Fruit fly (Drosophila melanogaster): ENCODE results near the gene Archease.
A peak's percentile ranks its signal among the peaks of the same experiment; 100 is the strongest.

Archease gene

dm6 chr3R:21662501-21663007, at the start of gene Archease (continued):
- TF ChIP-seq HLH4C (GFP tag; IDR thresholded peaks at IDR 0.05; ENCODE audit: partially characterized antibody) (no peak), CG10147 (GFP tag; optimal IDR thresholded peaks at IDR 0.05) (peak; percentile 42), CG11504 (tag; optimal IDR thresholded peaks at IDR 0.05) (peak; percentile 71), slbo (GFP tag; IDR thresholded peaks at IDR 0.05) (peak; percentile 53), NfI (GFP tag; optimal IDR thresholded peaks at IDR 0.05) (peak; percentile 49), CG1233 (GFP tag; optimal IDR thresholded peaks at IDR 0.05) (peak; percentile 54), CG6854 (GFP tag; optimal IDR thresholded peaks at IDR 0.05) (peak; percentile 36), CG2875 (GFP tag; optimal IDR thresholded peaks at IDR 0.05) (peak; percentile 14), Antp (GFP tag; optimal IDR thresholded peaks at IDR 0.05) (no peak), CG15269 (tag; optimal IDR thresholded peaks at IDR 0.05) (peak; percentile 67), Hmx (GFP tag; optimal IDR thresholded peaks at IDR 0.05) (peak; percentile 23), CG3407 (GFP tag; optimal IDR thresholded peaks at IDR 0.05) (no peak), kah (GFP tag; optimal IDR thresholded peaks at IDR 0.05) (peak; percentile 93), CG3065 (GFP tag; optimal IDR thresholded peaks at IDR 0.05) (no peak), CG10274 (GFP tag; optimal IDR thresholded peaks at IDR 0.05) (no peak), CG8089 (GFP tag; optimal IDR thresholded peaks at IDR 0.05) (no peak), Meics (GFP tag; optimal IDR thresholded peaks at IDR 0.05) (peak; percentile 70), CG15601 (tag; optimal IDR thresholded peaks at IDR 0.05) (peak; percentile 48), ttk (GFP tag; IDR thresholded peaks at IDR 0.05) (no peak), CG14965 (GFP tag; optimal IDR thresholded peaks at IDR 0.05; ENCODE audit: borderline replicate concordance) (no peak), wor (GFP tag; IDR thresholded peaks at IDR 0.05) (no peak), ATbp (GFP tag; optimal IDR thresholded peaks at IDR 0.05) (peak; percentile 22), CG4617 (GFP tag; optimal IDR thresholded peaks at IDR 0.05; ENCODE audit: borderline replicate concordance) (peak; percentile 11), twi (tag; optimal IDR thresholded peaks at IDR 0.05) (peak; percentile 40), Bteb2 (GFP tag; optimal IDR thresholded peaks at IDR 0.05) (peak; percentile 20), CG4854 (GFP tag; optimal IDR thresholded peaks at IDR 0.05) (peak; percentile 12), CG7556 (GFP tag; optimal IDR thresholded peaks at IDR 0.05) (peak; percentile 54), CG12769 (tag; optimal IDR thresholded peaks at IDR 0.05) (peak; percentile 54), CG4424 (GFP tag; optimal IDR thresholded peaks at IDR 0.05) (peak; percentile 58), CG4328 (GFP tag; optimal IDR thresholded peaks at IDR 0.05) (peak; percentile 34), Xbp1 (GFP tag; optimal IDR thresholded peaks at IDR 0.05) (peak; percentile 64), Sry-β (GFP tag; optimal IDR thresholded peaks at IDR 0.05) (no peak), CG5953 (GFP tag; IDR thresholded peaks at IDR 0.05) (no peak), Eip74EF (GFP tag; optimal IDR thresholded peaks at IDR 0.05) (peak in 1 of 2 experiments; percentile 54), Sox100B (GFP tag; optimal IDR thresholded peaks at IDR 0.05) (peak; percentile 51), CG8924 (tag; optimal IDR thresholded peaks at IDR 0.05) (peak; percentile 79), CG34376 (GFP tag; optimal IDR thresholded peaks at IDR 0.05) (peak; percentile 41), CG3281 (GFP tag; optimal IDR thresholded peaks at IDR 0.05) (peak; percentile 75), CG4404 (GFP tag; IDR thresholded peaks at IDR 0.05) (no peak), CG17186 (GFP tag; optimal IDR thresholded peaks at IDR 0.05) (peak; percentile 13), HHEX (GFP tag; optimal IDR thresholded peaks at IDR 0.05) (peak; percentile 38), scrt (GFP tag; optimal IDR thresholded peaks at IDR 0.05) (peak; percentile 81), fd3F (GFP tag; optimal IDR thresholded peaks at IDR 0.05) (peak; percentile 18), CG9437 (GFP tag; optimal IDR thresholded peaks at IDR 0.05) (peak; percentile 6), Taf1 (GFP tag; IDR thresholded peaks at IDR 0.05) (no peak), sd (tag; optimal IDR thresholded peaks at IDR 0.05) (no peak), rib (GFP tag; IDR thresholded peaks at IDR 0.05) (0 out of 2 replicates have a peak, but pooled peaks have one; percentile 11), nerfin-2 (GFP tag; IDR thresholded peaks at IDR 0.05; ENCODE audit: partially characterized antibody) (no peak), ara (GFP tag; IDR thresholded peaks at IDR 0.05) (no peak)
